Fruit fly (Drosophila melanogaster): ENCODE results near the gene Sem1.

- TF ChIP-seq CTCF (optimal IDR thresholded peaks at IDR 0.05) (no peak), CG8478 (optimal IDR thresholded peaks at IDR 0.05) (no peak)
Observed at dm6 chr2L:7100830-7101229, 37.0 kb downstream of the Sem1 start.
